Fruit fly (Drosophila melanogaster) whole organism, prepupa: ENCODE measurements around the gene CG12680.

Experiments
- CG1621 ChIP-seq: fragments of 200-800 bp; sonication (Bioruptor generic); optimal IDR thresholded peaks from 3 replicates; lab custom pipeline; 2018; ENCODE audit warnings: missing biosample characterization, mild to moderate bottlenecking, missing genetic modification characterization
- Lpt ChIP-seq: fragments of 200-800 bp; sonication (Bioruptor generic); optimal IDR thresholded peaks from 3 replicates; lab custom pipeline; 2016; ENCODE audit warnings: missing biosample characterization, missing genetic modification characterization

- TF ChIP-seq Lpt (GFP tag; lab: Kevin White, UChicago) (peak; percentile 26), CG1621 (tag; lab: Kevin White, UChicago) (no peak)
Measured at dm6 chrX:5002748-5003147, 5.5 kb downstream of the CG12680 start.
